Fruit fly (Drosophila melanogaster) whole organism, adult: Measurements from ENCODE around the gene vilya.

Experiments used
- CG12768 ChIP-seq: fragments of 200-800 bp; sonication (Bioruptor generic); optimal IDR thresholded peaks from 2 replicates; lab custom pipeline; 2017; ENCODE audit warnings: missing biosample characterization, missing genetic modification characterization, mild to moderate bottlenecking, moderate library complexity, missing genetic modification reagents
- CG1620 ChIP-seq: fragments of 200-800 bp; sonication (Bioruptor generic); optimal IDR thresholded peaks from 2 replicates; lab custom pipeline; 2016; ENCODE audit warnings: missing biosample characterization, missing genetic modification characterization
- CG5204 ChIP-seq: fragments of 200-800 bp; sonication (Bioruptor generic); optimal IDR thresholded peaks from 2 replicates; lab custom pipeline; 2016; ENCODE audit warnings: missing biosample characterization, missing genetic modification characterization
- CG7045 ChIP-seq: fragments of 200-800 bp; sonication (Bioruptor generic); optimal IDR thresholded peaks from 2 replicates; lab custom pipeline; 2017; ENCODE audit warnings: missing biosample characterization, mild to moderate bottlenecking, missing genetic modification characterization
- Clk ChIP-seq: fragments of 200-800 bp; sonication (Bioruptor generic); optimal IDR thresholded peaks from 2 replicates; lab custom pipeline; 2017; ENCODE audit warnings: missing biosample characterization, missing genetic modification characterization
- Hr96 ChIP-seq: fragments of 200-800 bp; sonication (Bioruptor generic); optimal IDR thresholded peaks from 2 replicates; lab custom pipeline; 2016; ENCODE audit warnings: missing biosample characterization, missing genetic modification characterization
- Mnt ChIP-seq: fragments of 200-800 bp; sonication (Bioruptor generic); optimal IDR thresholded peaks from 2 replicates; lab custom pipeline; 2016; ENCODE audit warnings: missing biosample characterization, mild to moderate bottlenecking, missing genetic modification characterization
- cic ChIP-seq: fragments of 200-800 bp; sonication (Bioruptor generic); optimal IDR thresholded peaks from 2 replicates; lab custom pipeline; 2017; ENCODE audit warnings: missing biosample characterization, mild to moderate bottlenecking, missing genetic modification characterization, moderate library complexity

DNA sequence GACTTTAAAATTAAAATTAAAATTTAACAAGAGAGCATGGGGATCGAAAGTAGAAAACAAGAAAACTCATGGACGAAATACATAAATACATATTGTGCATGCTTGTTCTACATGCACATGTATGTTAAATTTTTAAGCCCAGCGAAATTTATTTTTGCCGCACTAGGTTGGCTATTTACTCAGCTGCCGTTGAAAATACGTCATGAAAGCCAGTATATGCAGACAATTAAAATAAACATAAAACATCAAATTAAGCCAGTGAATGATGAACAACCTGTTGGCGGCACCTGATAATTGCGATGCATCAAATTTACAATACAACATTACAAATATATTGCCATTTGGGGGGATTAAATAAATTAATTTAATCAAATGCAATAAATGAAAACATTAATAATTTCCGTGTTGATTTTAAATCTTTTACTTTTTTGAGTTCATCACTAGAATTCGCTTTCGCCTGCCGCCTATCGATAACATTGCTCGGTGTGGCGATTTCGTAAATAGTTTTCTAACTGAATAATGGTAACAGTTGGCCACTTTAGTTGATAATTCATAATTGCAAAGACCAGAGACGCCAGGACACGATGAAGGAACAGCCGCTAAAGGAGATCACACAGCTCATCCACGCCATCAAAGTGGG, 22.2 kb upstream of the vilya start, which contains the start of gene eIF2Bbeta:
- TF ChIP-seq cic (GFP tag; lab: Kevin White, UChicago) (no peak), CG12768 (GFP tag; lab: Kevin White, UChicago) (no peak), Clk (no peak), CG5204 (GFP tag; lab: Kevin White, UChicago) (no peak), CG7045 (no peak), Mnt (GFP tag; lab: Kevin White, UChicago) (no peak), Hr96 (GFP tag; lab: Kevin White, UChicago) (no peak), CG1620 (GFP tag; lab: Kevin White, UChicago) (no peak)
